Worm (Caenorhabditis elegans): ENCODE measurements around the gene F53B1.2.

Gene F53B1.2

DNA sequence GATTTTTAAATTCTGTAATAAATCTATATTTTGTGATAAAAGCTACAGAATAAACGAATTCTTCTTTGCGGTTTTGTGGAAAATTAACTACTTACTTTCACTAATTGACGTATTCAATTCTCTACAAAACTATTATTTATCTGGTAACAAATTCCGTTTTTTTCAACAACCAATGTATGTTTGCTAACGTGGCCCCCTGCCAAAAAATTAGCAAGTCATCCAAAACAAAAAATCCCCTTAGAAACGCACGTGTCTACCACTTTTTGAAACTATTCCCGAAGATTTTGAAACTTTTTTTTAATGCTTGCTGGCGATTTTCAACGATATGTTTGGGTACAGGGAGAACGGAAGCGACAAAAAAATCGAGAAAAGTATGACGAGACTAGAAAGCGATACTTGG, 23.8 kb upstream of the F53B1.2 start, which contains the start of gene F49H12.2:
Gene F49H12.2 (plus strand): TSS at position 301 of the 400 bp plus-strand sequence.
- no peak for TF ChIP-seq nhr-43 (tag; optimal IDR thresholded peaks at IDR 0.05; ENCODE audit: poor library complexity, severe bottlenecking)
- TF ChIP-seq unc-39 (tag; optimal IDR thresholded peaks at IDR 0.05): no peak
- no peak for TF ChIP-seq fos-1 (tag; optimal IDR thresholded peaks at IDR 0.05)
- no peak for TF ChIP-seq fkh-10 (GFP tag; optimal IDR thresholded peaks at IDR 0.05)
- TF ChIP-seq nhr-67 (tag; optimal IDR thresholded peaks at IDR 0.05): no peak
- no peak for TF ChIP-seq zag-1 (tag; optimal IDR thresholded peaks at IDR 0.05)
- TF ChIP-seq ceh-82 (tag; optimal IDR thresholded peaks at IDR 0.05): no peak
- no peak for TF ChIP-seq R02D3.7 (tag; optimal IDR thresholded peaks at IDR 0.05)
- no peak for TF ChIP-seq ama-1 (optimal IDR thresholded peaks at IDR 0.05)
- TF ChIP-seq mdl-1 (tag; optimal IDR thresholded peaks at IDR 0.05): no peak
- TF ChIP-seq elt-2 (tag; optimal IDR thresholded peaks at IDR 0.05): no peak

DNA sequence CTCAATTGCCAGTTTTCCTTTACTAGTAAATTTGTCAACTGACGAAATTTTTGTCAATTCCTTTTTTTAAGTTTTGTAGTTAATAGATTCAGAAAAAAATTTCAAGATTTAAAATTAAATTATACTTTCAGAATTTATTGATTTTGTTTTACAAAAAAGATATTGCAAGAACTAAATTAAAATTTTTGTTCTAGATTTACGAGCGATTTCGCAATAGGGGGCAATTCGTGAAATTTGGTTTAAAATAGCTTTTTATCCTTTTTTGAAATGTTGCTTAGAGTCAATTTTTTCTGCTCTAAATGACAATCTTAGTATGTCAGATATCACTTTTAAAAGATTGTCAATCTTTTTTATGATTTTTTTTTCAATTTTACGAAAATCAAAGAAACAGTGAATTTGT, 23.3 kb upstream of the F53B1.2 start:
- TF ChIP-seq zag-1 (tag; optimal IDR thresholded peaks at IDR 0.05): no peak
- no peak for TF ChIP-seq R02D3.7 (tag; optimal IDR thresholded peaks at IDR 0.05)
- no peak for TF ChIP-seq nhr-12 (tag; optimal IDR thresholded peaks at IDR 0.05)
- TF ChIP-seq fkh-2 (tag; optimal IDR thresholded peaks at IDR 0.05): no peak
- TF ChIP-seq lin-15B (tag; optimal IDR thresholded peaks at IDR 0.05): no peak
- TF ChIP-seq lin-39 (tag; optimal IDR thresholded peaks at IDR 0.05): no peak
- TF ChIP-seq aly-2 (tag; optimal IDR thresholded peaks at IDR 0.05): no peak
- no peak for TF ChIP-seq eor-1 (tag; optimal IDR thresholded peaks at IDR 0.05)
- TF ChIP-seq unc-62 (GFP tag; optimal IDR thresholded peaks at IDR 0.05): no peak
- TF ChIP-seq pqm-1 (tag; optimal IDR thresholded peaks at IDR 0.05): no peak
- TF ChIP-seq nhr-76 (tag; optimal IDR thresholded peaks at IDR 0.05): no peak
- no peak for TF ChIP-seq nhr-237 (tag; optimal IDR thresholded peaks at IDR 0.05)
- TF ChIP-seq daf-12 (tag; optimal IDR thresholded peaks at IDR 0.05): no peak
- TF ChIP-seq egl-27 (tag; optimal IDR thresholded peaks at IDR 0.05): no peak
- TF ChIP-seq ztf-11 (tag; optimal IDR thresholded peaks at IDR 0.05): no peak
- TF ChIP-seq snpc-4 (tag; optimal IDR thresholded peaks at IDR 0.05): no peak
- TF ChIP-seq pha-4 (tag; optimal IDR thresholded peaks at IDR 0.05): no peak
- no peak for TF ChIP-seq ama-1 (optimal IDR thresholded peaks at IDR 0.05)

- TF ChIP-seq elt-3 (tag; optimal IDR thresholded peaks at IDR 0.05) (no peak), ceh-16 (tag; optimal IDR thresholded peaks at IDR 0.05) (no peak), nhr-77 (tag; optimal IDR thresholded peaks at IDR 0.05) (no peak), nhr-11 (tag; optimal IDR thresholded peaks at IDR 0.05) (no peak), nhr-67 (tag; optimal IDR thresholded peaks at IDR 0.05) (no peak), jun-1 (tag; optimal IDR thresholded peaks at IDR 0.05) (no peak), ama-1 (optimal IDR thresholded peaks at IDR 0.05) (no peak), fos-1 (tag; optimal IDR thresholded peaks at IDR 0.05) (no peak)
These were observed 21.1 kb upstream of the F53B1.2 start for ce11 chrX:2087716-2088115.

DNA sequence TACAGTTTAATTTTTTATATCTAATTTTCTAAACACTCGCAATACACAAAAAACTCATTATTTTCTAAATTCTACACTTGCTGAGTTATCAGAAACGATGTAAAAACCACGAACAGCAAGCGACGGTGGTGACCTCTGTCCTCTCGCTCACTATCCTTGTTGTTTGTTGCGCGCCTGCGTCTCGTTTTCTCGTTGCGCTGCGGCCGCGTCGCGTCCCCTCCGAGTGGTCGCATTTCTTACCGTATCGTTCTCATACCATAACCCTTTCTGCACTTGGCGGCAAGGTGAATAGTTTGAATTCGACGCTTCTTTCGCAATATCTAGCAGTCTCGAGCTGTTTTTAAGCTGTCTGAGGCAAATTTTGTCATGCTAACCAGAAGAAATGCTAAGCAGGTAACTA, 19.3 kb upstream of the F53B1.2 start, which contains the start of gene lsy-2:
Gene lsy-2 (plus strand): TSS at position 271 of the 400 bp plus-strand sequence.
- TF ChIP-seq lin-15B (tag; optimal IDR thresholded peaks at IDR 0.05) (peak; percentile 46), hmg-11 (tag; optimal IDR thresholded peaks at IDR 0.05) (peak; percentile 84), ceh-28 (tag; optimal IDR thresholded peaks at IDR 0.05) (peak; percentile 25), nhr-77 (tag; optimal IDR thresholded peaks at IDR 0.05) (no peak), nhr-25 (tag; optimal IDR thresholded peaks at IDR 0.05) (peak; percentile 88), R02D3.7 (tag; optimal IDR thresholded peaks at IDR 0.05) (no peak), pqm-1 (tag; optimal IDR thresholded peaks at IDR 0.05) (no peak), egl-27 (tag; optimal IDR thresholded peaks at IDR 0.05) (no peak), nhr-11 (tag; optimal IDR thresholded peaks at IDR 0.05) (no peak), nhr-67 (tag; optimal IDR thresholded peaks at IDR 0.05) (no peak), zag-1 (tag; optimal IDR thresholded peaks at IDR 0.05) (no peak), lin-39 (tag; optimal IDR thresholded peaks at IDR 0.05) (peak; percentile 83), nhr-23 (tag; optimal IDR thresholded peaks at IDR 0.05) (peak; percentile 44), ztf-11 (tag; optimal IDR thresholded peaks at IDR 0.05) (no peak), pha-4 (tag; optimal IDR thresholded peaks at IDR 0.05) (peak; percentile 72), elt-3 (tag; optimal IDR thresholded peaks at IDR 0.05) (no peak), mdl-1 (tag; optimal IDR thresholded peaks at IDR 0.05) (no peak), ama-1 (optimal IDR thresholded peaks at IDR 0.05) (peak; percentile 51), nhr-76 (tag; optimal IDR thresholded peaks at IDR 0.05) (no peak), daf-12 (tag; optimal IDR thresholded peaks at IDR 0.05) (no peak), ZK546.5 (tag; optimal IDR thresholded peaks at IDR 0.05) (no peak), lsy-12 (tag; optimal IDR thresholded peaks at IDR 0.05) (peak; percentile 5), jun-1 (tag; optimal IDR thresholded peaks at IDR 0.05) (peak; percentile 10), elt-1 (tag; optimal IDR thresholded peaks at IDR 0.05) (no peak), ceh-9 (tag; optimal IDR thresholded peaks at IDR 0.05) (no peak), snpc-4 (tag; optimal IDR thresholded peaks at IDR 0.05) (no peak), fos-1 (tag; optimal IDR thresholded peaks at IDR 0.05) (no peak), nfya-1 (tag; optimal IDR thresholded peaks at IDR 0.05; ENCODE audit: insufficient read depth) (peak; percentile 98), nhr-237 (tag; optimal IDR thresholded peaks at IDR 0.05) (no peak), skn-1 (tag; optimal IDR thresholded peaks at IDR 0.05) (no peak), fkh-10 (GFP tag; optimal IDR thresholded peaks at IDR 0.05) (no peak), nhr-28 (tag; optimal IDR thresholded peaks at IDR 0.05) (no peak), unc-39 (tag; optimal IDR thresholded peaks at IDR 0.05) (no peak), egl-5 (tag; optimal IDR thresholded peaks at IDR 0.05) (peak; percentile 64), elt-2 (tag; optimal IDR thresholded peaks at IDR 0.05) (peak; percentile 62), tbx-2 (tag; optimal IDR thresholded peaks at IDR 0.05) (no peak)
